Fruit fly (Drosophila melanogaster) whole organism, embryonic: Measurements from ENCODE around the gene Polr1H.

Experiments
- CG10979 ChIP-seq: fragments of 200-800 bp; sonication (Bioruptor generic); optimal IDR thresholded peaks from 2 replicates; lab custom pipeline; 2018; ENCODE audit warnings: missing biosample characterization, mild to moderate bottlenecking, missing genetic modification characterization, moderate library complexity
- CG11723 ChIP-seq: fragments of 200-800 bp; sonication (Bioruptor generic); optimal IDR thresholded peaks from 2 replicates; lab custom pipeline; 2017; ENCODE audit warnings: missing biosample characterization, mild to moderate bottlenecking, missing genetic modification characterization
- CG13287 ChIP-seq: fragments of 200-800 bp; sonication (Bioruptor generic); IDR thresholded peaks from 2 replicates; pipeline ENCODE4 v1.3.6; 2022; ENCODE audit warnings: missing biosample characterization, missing genetic modification characterization; ENCODE audit not compliant: partially characterized antibody
- CG15011 ChIP-seq: fragments of 200-800 bp; sonication (Bioruptor generic); optimal IDR thresholded peaks from 3 replicates; lab custom pipeline; 2018; ENCODE audit warnings: missing biosample characterization, mild to moderate bottlenecking, missing genetic modification characterization
- CG17361 ChIP-seq: fragments of 200-800 bp; sonication (Bioruptor generic); IDR thresholded peaks from 3 replicates; pipeline ENCODE4 v1.3.6; 2022; ENCODE audit warnings: missing biosample characterization, missing genetic modification characterization
- CG18619 ChIP-seq: fragments of 200-800 bp; sonication (Bioruptor generic); optimal IDR thresholded peaks from 3 replicates; lab custom pipeline; 2017; ENCODE audit warnings: missing biosample characterization, mild to moderate bottlenecking, missing genetic modification characterization
- CG2199 ChIP-seq: fragments of 200-800 bp; sonication (Bioruptor generic); IDR thresholded peaks from 3 replicates; pipeline ENCODE4 v1.3.6; 2022; ENCODE audit warnings: missing biosample characterization, missing genetic modification characterization
- CG3281 ChIP-seq: fragments of 200-800 bp; sonication (Bioruptor generic); optimal IDR thresholded peaks from 3 replicates; lab custom pipeline; 2017; ENCODE audit warnings: missing biosample characterization, mild to moderate bottlenecking, missing genetic modification characterization
- CG34422 ChIP-seq: fragments of 200-800 bp; sonication (Bioruptor generic); IDR thresholded peaks from 3 replicates; pipeline ENCODE4 v1.3.6; 2022; ENCODE audit warnings: missing biosample characterization, missing genetic modification characterization
- CG6654 ChIP-seq: fragments of 200-800 bp; sonication (Bioruptor generic); optimal IDR thresholded peaks from 2 replicates; lab custom pipeline; 2017; ENCODE audit warnings: missing biosample characterization, mild to moderate bottlenecking, missing genetic modification characterization
- CG6791 ChIP-seq: fragments of 200-800 bp; sonication (Bioruptor generic); IDR thresholded peaks from 3 replicates; pipeline ENCODE4 v1.3.6; 2022; ENCODE audit warnings: missing biosample characterization, missing genetic modification characterization; ENCODE audit not compliant: partially characterized antibody
- CG7839 ChIP-seq: fragments of 200-800 bp; sonication (Bioruptor generic); optimal IDR thresholded peaks from 3 replicates; lab custom pipeline; 2018; ENCODE audit warnings: missing biosample characterization, mild to moderate bottlenecking, missing genetic modification characterization, moderate library complexity
- CG9876 ChIP-seq: fragments of 200-800 bp; sonication (Bioruptor generic); optimal IDR thresholded peaks from 2 replicates; lab custom pipeline; 2016; ENCODE audit warnings: missing biosample characterization, missing genetic modification characterization
- Chrac-16 ChIP-seq: fragments of 200-800 bp; sonication (Bioruptor generic); optimal IDR thresholded peaks from 3 replicates; lab custom pipeline; 2016; ENCODE audit warnings: missing biosample characterization, missing genetic modification characterization
- D ChIP-seq, 2 experiments: fragments of 200-800 bp in 1 of 2; fragments of >200 bp in 1 of 2; sonication (Bioruptor generic) in 1 of 2; optimal IDR thresholded peaks; 2 replicates in 1 of 2; 3 replicates in 1 of 2; lab custom pipeline; 2017; ENCODE audit warnings: mild to moderate bottlenecking in 1 of 2, missing biosample characterization in 1 of 2, missing genetic modification characterization in 1 of 2, missing genetic modification reagents in 1 of 2
- Ets97D ChIP-seq: fragments of 200-800 bp; sonication (Bioruptor generic); optimal IDR thresholded peaks from 3 replicates; lab custom pipeline; 2016; ENCODE audit warnings: missing biosample characterization, missing genetic modification characterization
- Hand ChIP-seq: fragments of 200-800 bp; sonication (Bioruptor generic); optimal IDR thresholded peaks from 2 replicates; lab custom pipeline; 2017; ENCODE audit warnings: mild to moderate bottlenecking, missing biosample characterization, missing genetic modification reagents, missing genetic modification characterization
- Hsf ChIP-seq: fragments of 200-800 bp; sonication (Bioruptor generic); optimal IDR thresholded peaks from 3 replicates; lab custom pipeline; 2016; ENCODE audit warnings: missing biosample characterization, missing genetic modification characterization
- MTF-1 ChIP-seq: fragments of 200-800 bp; sonication (Bioruptor generic); optimal IDR thresholded peaks from 2 replicates; lab custom pipeline; 2018; ENCODE audit warnings: missing biosample characterization, mild to moderate bottlenecking, missing genetic modification characterization, borderline replicate concordance
- Meics ChIP-seq: fragments of 200-800 bp; sonication (Bioruptor generic); optimal IDR thresholded peaks from 2 replicates; lab custom pipeline; 2017; ENCODE audit warnings: missing biosample characterization, mild to moderate bottlenecking, missing genetic modification characterization
- Myb ChIP-seq: fragments of 200-800 bp; sonication (Bioruptor generic); optimal IDR thresholded peaks from 2 replicates; lab custom pipeline; 2016; ENCODE audit warnings: missing biosample characterization, missing genetic modification characterization
- Nf-YB ChIP-seq: fragments of 200-800 bp; sonication (Bioruptor generic); optimal IDR thresholded peaks from 3 replicates; lab custom pipeline; 2019; ENCODE audit warnings: missing biosample characterization, mild to moderate bottlenecking, missing genetic modification characterization, moderate library complexity
- NfI ChIP-seq: fragments of 200-800 bp; sonication (Bioruptor generic); optimal IDR thresholded peaks from 3 replicates; lab custom pipeline; 2018; ENCODE audit warnings: missing biosample characterization, mild to moderate bottlenecking, missing genetic modification characterization, moderate library complexity
- Scr ChIP-seq: fragments of 200-800 bp; sonication (Bioruptor generic); IDR thresholded peaks from 2 replicates; pipeline ENCODE4 v1.3.6; 2022; ENCODE audit warnings: missing biosample characterization, missing genetic modification characterization; ENCODE audit not compliant: partially characterized antibody
- Sin3A ChIP-seq: fragments of >200 bp; optimal IDR thresholded peaks from 2 replicates; lab custom pipeline; 2018
- ab ChIP-seq: fragments of 200-800 bp; sonication (Bioruptor generic); optimal IDR thresholded peaks from 2 replicates; lab custom pipeline; 2016; ENCODE audit warnings: missing biosample characterization, missing genetic modification characterization
- al ChIP-seq: fragments of 200-800 bp; sonication (Bioruptor generic); IDR thresholded peaks from 2 replicates; pipeline ENCODE4 v1.3.6; 2022; ENCODE audit warnings: missing biosample characterization, missing genetic modification characterization
- ap ChIP-seq: fragments of 200-800 bp; sonication (Bioruptor generic); IDR thresholded peaks from 2 replicates; pipeline ENCODE4 v1.3.6; 2022; ENCODE audit warnings: missing biosample characterization, missing genetic modification characterization
- corto ChIP-seq: fragments of 200-800 bp; sonication (Bioruptor generic); optimal IDR thresholded peaks from 2 replicates; lab custom pipeline; 2016; ENCODE audit warnings: missing biosample characterization, mild to moderate bottlenecking, missing genetic modification characterization, moderate library complexity
- da ChIP-seq: fragments of 200-800 bp; sonication (Bioruptor generic); optimal IDR thresholded peaks from 2 replicates; lab custom pipeline; 2016; ENCODE audit warnings: missing biosample characterization, missing genetic modification characterization
- dpn ChIP-seq, 2 experiments: fragments of 200-800 bp; sonication (Bioruptor generic); optimal IDR thresholded peaks; 3 replicates each; lab custom pipeline; 2016; ENCODE audit warnings: missing biosample characterization in 2 of 2, missing genetic modification characterization in 2 of 2
- fd64A ChIP-seq: fragments of 200-800 bp; sonication (Bioruptor generic); optimal IDR thresholded peaks from 3 replicates; lab custom pipeline; 2018; ENCODE audit warnings: missing biosample characterization, mild to moderate bottlenecking, missing genetic modification characterization
- fd96Cb ChIP-seq: fragments of 200-800 bp; sonication (Bioruptor generic); optimal IDR thresholded peaks from 2 replicates; lab custom pipeline; 2018; ENCODE audit warnings: missing biosample characterization, mild to moderate bottlenecking, missing genetic modification characterization, moderate library complexity
- ftz-f1 ChIP-seq: fragments of 200-800 bp; sonication (Bioruptor generic); optimal IDR thresholded peaks from 2 replicates; lab custom pipeline; 2016; ENCODE audit warnings: missing biosample characterization, missing genetic modification characterization
- gt ChIP-seq: fragments of 200-800 bp; sonication (Bioruptor generic); IDR thresholded peaks from 2 replicates; pipeline ENCODE4 v1.3.6; 2022; ENCODE audit warnings: missing biosample characterization, missing genetic modification characterization
- jing ChIP-seq: fragments of 200-800 bp; sonication (Bioruptor generic); optimal IDR thresholded peaks from 2 replicates; lab custom pipeline; 2018; ENCODE audit warnings: missing biosample characterization, mild to moderate bottlenecking, missing genetic modification characterization
- nerfin-2 ChIP-seq: fragments of 200-800 bp; sonication (Bioruptor generic); IDR thresholded peaks from 2 replicates; pipeline ENCODE4 v1.3.6; 2022; ENCODE audit warnings: missing biosample characterization, missing genetic modification characterization; ENCODE audit not compliant: partially characterized antibody
- org-1 ChIP-seq: fragments of 200-800 bp; sonication (Bioruptor generic); optimal IDR thresholded peaks from 2 replicates; lab custom pipeline; 2017; ENCODE audit warnings: missing biosample characterization, missing genetic modification characterization
- otp ChIP-seq: fragments of 200-800 bp; sonication (Bioruptor generic); IDR thresholded peaks from 3 replicates; pipeline ENCODE4, ENCODE4 v1.3.6; 2022; ENCODE audit warnings: missing biosample characterization, missing genetic modification characterization
- pan ChIP-seq, 4 experiments: fragments of >200 bp in 3 of 4; fragments of 200-800 bp in 1 of 4; sonication (Bioruptor generic) in 1 of 4; optimal IDR thresholded peaks in 3 of 4; IDR thresholded peaks in 1 of 4; 2 replicates each; pipeline versions ENCODE4 v1.3.6 to Lab custom; 2017 to 2022; ENCODE audit warnings: missing biosample characterization in 2 of 4, missing genetic modification characterization in 2 of 4, mixed read lengths in 1 of 4
- repo ChIP-seq: fragments of 200-800 bp; sonication (Bioruptor generic); optimal IDR thresholded peaks from 2 replicates; lab custom pipeline; 2016; ENCODE audit warnings: missing biosample characterization, missing genetic modification characterization
- ro ChIP-seq: fragments of 200-800 bp; sonication (Bioruptor generic); IDR thresholded peaks from 2 replicates; pipeline ENCODE4 v1.3.6; 2022; ENCODE audit warnings: missing biosample characterization, missing genetic modification characterization
- sd ChIP-seq: fragments of 200-800 bp; sonication (Bioruptor generic); optimal IDR thresholded peaks from 3 replicates; lab custom pipeline; 2018; ENCODE audit warnings: missing biosample characterization, mild to moderate bottlenecking, missing genetic modification characterization, moderate library complexity
- shn ChIP-seq: fragments of 200-800 bp; sonication (Bioruptor generic); optimal IDR thresholded peaks from 3 replicates; lab custom pipeline; 2016; ENCODE audit warnings: missing biosample characterization, missing genetic modification characterization
- stc ChIP-seq: fragments of 200-800 bp; sonication (Bioruptor generic); IDR thresholded peaks from 2 replicates; pipeline ENCODE4 v1.3.6; 2022; ENCODE audit warnings: missing biosample characterization, missing genetic modification characterization
- ttk ChIP-seq: fragments of 200-800 bp; sonication (Bioruptor generic); IDR thresholded peaks from 2 replicates; pipeline ENCODE4 v2.1.2; 2022; ENCODE audit warnings: missing biosample characterization, missing genetic modification characterization
- tup ChIP-seq: fragments of 200-800 bp; sonication (Bioruptor generic); optimal IDR thresholded peaks from 2 replicates; lab custom pipeline; 2016; ENCODE audit warnings: missing biosample characterization, mild to moderate bottlenecking, missing genetic modification characterization, moderate library complexity
- twi ChIP-seq: fragments of 200-800 bp; optimal IDR thresholded peaks from 2 replicates; lab custom pipeline; 2019; ENCODE audit warnings: missing biosample characterization, mild to moderate bottlenecking, missing genetic modification characterization, moderate library complexity
- wdn ChIP-seq: fragments of 200-800 bp; sonication (Bioruptor generic); IDR thresholded peaks from 2 replicates; pipeline ENCODE4 v1.3.6; 2022; ENCODE audit warnings: missing biosample characterization, missing genetic modification characterization

Gene Polr1H

DNA sequence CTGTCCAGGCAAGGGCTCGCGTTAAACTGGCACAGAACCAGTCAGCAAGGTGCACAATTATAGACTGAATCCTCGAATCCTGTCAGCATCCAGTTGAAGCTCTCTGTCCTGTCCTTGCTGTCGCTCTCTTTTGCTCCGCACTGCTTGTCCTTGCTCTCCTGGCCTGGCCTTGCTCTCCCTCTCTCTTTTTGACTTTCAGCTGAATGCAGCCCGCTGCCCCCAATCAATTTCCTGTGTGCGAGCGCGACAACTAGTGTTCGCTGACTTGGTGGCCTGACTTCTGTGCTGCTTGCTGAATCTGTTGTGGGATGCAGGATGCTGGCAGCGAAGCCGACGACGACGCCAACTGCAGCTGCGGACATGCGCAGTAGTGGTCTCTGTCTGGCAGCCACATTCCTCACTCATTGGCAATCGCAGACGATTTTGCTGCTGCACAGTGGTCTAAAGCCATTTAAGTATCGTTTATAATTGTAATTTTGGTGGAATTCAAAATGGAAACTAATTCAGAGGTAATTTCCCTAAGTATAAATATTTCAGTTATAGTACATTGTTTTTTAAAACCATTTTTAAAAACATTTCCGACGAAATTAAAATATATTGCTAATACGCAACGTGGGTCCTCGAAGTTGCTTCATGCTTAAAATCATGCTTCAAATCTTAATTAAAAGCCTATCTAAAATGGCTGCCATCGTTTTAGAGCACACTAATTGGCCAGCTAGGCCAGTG is 31.1 kb upstream of the Polr1H start (continued):
- TF ChIP-seq repo (GFP tag; lab: Kevin White, UChicago) (no peak), ftz-f1 (GFP tag; lab: Kevin White, UChicago) (no peak), CG3281 (peak; percentile 49), D (optimal IDR thresholded peaks at IDR 0.05; lab: Kevin White, UChicago) (no peak), D (GFP tag; optimal IDR thresholded peaks at IDR 0.05; lab: Kevin White, UChicago) (no peak), Nf-YB (GFP tag; lab: Kevin White, UChicago) (no peak), CG9876 (GFP tag; lab: Kevin White, UChicago) (no peak), CG2199 (GFP tag; lab: Robert Waterston, UW) (no peak), CG13287 (GFP tag; lab: Robert Waterston, UW) (no peak), jing (GFP tag; lab: Kevin White, UChicago) (no peak), sd (tag; lab: Kevin White, UChicago) (peak; percentile 59), CG34422 (GFP tag; lab: Robert Waterston, UW) (no peak), CG11723 (no peak), wdn (no peak), CG7839 (tag; lab: Kevin White, UChicago) (peak; percentile 33), ab (GFP tag; lab: Kevin White, UChicago) (no peak), Hsf (GFP tag; lab: Kevin White, UChicago) (peak; percentile 6), ttk (GFP tag; lab: Robert Waterston, UW) (no peak), twi (tag; lab: Kevin White, UChicago) (no peak), NfI (no peak), Ets97D (no peak), Hand (GFP tag; lab: Kevin White, UChicago) (peak; percentile 31), Chrac-16 (GFP tag; lab: Kevin White, UChicago) (no peak), ap (GFP tag; lab: Robert Waterston, UW) (no peak), stc (no peak), tup (GFP tag; lab: Kevin White, UChicago) (no peak), Sin3A (lab: Kevin White, UChicago) (no peak), gt (GFP tag; lab: Robert Waterston, UW) (no peak), nerfin-2 (no peak), org-1 (GFP tag; lab: Kevin White, UChicago) (no peak), CG15011 (GFP tag; lab: Kevin White, UChicago) (no peak), shn (GFP tag; lab: Kevin White, UChicago) (no peak), CG18619 (peak; percentile 8), corto (GFP tag; lab: Kevin White, UChicago) (no peak), Meics (GFP tag; lab: Kevin White, UChicago) (peak; percentile 61), Myb (GFP tag; lab: Kevin White, UChicago) (no peak), Scr (GFP tag; lab: Robert Waterston, UW) (no peak), al (no peak), CG10979 (tag; lab: Kevin White, UChicago) (no peak), fd64A (GFP tag; lab: Kevin White, UChicago) (no peak), CG6654 (GFP tag; lab: Kevin White, UChicago) (no peak), CG17361 (no peak), ro (GFP tag; lab: Robert Waterston, UW) (no peak), pan (optimal IDR thresholded peaks at IDR 0.05; lab: Kevin White, UChicago) (no peak), pan (GFP tag; optimal IDR thresholded peaks at IDR 0.05 in 1 of 2, IDR thresholded peaks at IDR 0.05 in 1 of 2) (peak in 1 of 2 experiments; percentile 24), fd96Cb (tag; lab: Kevin White, UChicago) (no peak), MTF-1 (GFP tag; lab: Kevin White, UChicago) (no peak), CG6791 (no peak), dpn (GFP tag; optimal IDR thresholded peaks at IDR 0.05; lab: Kevin White, UChicago) (no peak), da (GFP tag; lab: Kevin White, UChicago) (no peak), otp (GFP tag; lab: Robert Waterston, UW) (no peak)
